Worm (Caenorhabditis elegans) whole organism, L4 larva: Measurements from ENCODE around the gene nas-4.
A peak's percentile ranks its signal among the peaks of the same experiment; 100 is the strongest.

ENCODE experiments used
- F26F4.8 ChIP-seq: fragments of 200-800 bp; sonication (Bioruptor generic); conservative IDR thresholded peaks from 2 replicates; pipeline ENCODE4 v1.3.6; 2022; ENCODE audit warnings: missing genetic modification characterization, missing compliant biosample characterization
- R02D3.7 ChIP-seq: fragments of 150-350 bp; sonication (generic microtip); optimal IDR thresholded peaks from 3 replicates; lab custom pipeline; 2014; ENCODE audit warnings: missing biosample characterization, missing genetic modification characterization
- T20F7.1 ChIP-seq: fragments of 200-800 bp; sonication (Bioruptor generic); optimal IDR thresholded peaks from 2 replicates; lab custom pipeline; 2018; ENCODE audit warnings: mild to moderate bottlenecking, missing genetic modification characterization, missing compliant biosample characterization
- Y75B8A.6 ChIP-seq: fragments of 200-800 bp; sonication (Bioruptor generic); IDR thresholded peaks from 2 replicates; pipeline ENCODE4 v1.3.6; 2022; ENCODE audit warnings: missing genetic modification reagents, missing genetic modification characterization, missing compliant biosample characterization
- ZK337.2 ChIP-seq: fragments of 200-800 bp; sonication (Bioruptor generic); IDR thresholded peaks from 2 replicates; pipeline ENCODE4 v1.3.6; 2022; ENCODE audit warnings: missing genetic modification reagents, missing genetic modification characterization, missing compliant biosample characterization
- attf-4 ChIP-seq: sonication (generic microtip); optimal IDR thresholded peaks from 3 replicates; lab custom pipeline; 2017; ENCODE audit warnings: missing biosample characterization, missing genetic modification characterization
- ceh-20 ChIP-seq: fragments of 200-800 bp; sonication (Bioruptor generic); IDR thresholded peaks from 2 replicates; pipeline ENCODE4 v1.3.6; 2022; ENCODE audit warnings: missing genetic modification reagents, missing genetic modification characterization, missing compliant biosample characterization
- ceh-62 ChIP-seq: sonication (generic microtip); optimal IDR thresholded peaks from 2 replicates; lab custom pipeline; 2017; ENCODE audit warnings: missing biosample characterization, missing genetic modification characterization
- ceh-82 ChIP-seq: sonication (generic microtip); optimal IDR thresholded peaks from 2 replicates; lab custom pipeline; 2017; ENCODE audit warnings: missing biosample characterization, missing genetic modification characterization
- ces-1 ChIP-seq: fragments of 150-350 bp; sonication (generic microtip); optimal IDR thresholded peaks from 4 replicates; lab custom pipeline; 2014; ENCODE audit warnings: missing biosample characterization, missing genetic modification reagents, missing genetic modification characterization
- daf-19 ChIP-seq: fragments of 200-800 bp; sonication (Bioruptor generic); conservative IDR thresholded peaks from 2 replicates; pipeline ENCODE4 v1.3.6; 2022; ENCODE audit warnings: missing genetic modification characterization, missing compliant biosample characterization
- dpl-1 ChIP-seq: fragments of 150-350 bp; optimal IDR thresholded peaks from 2 replicates; lab custom pipeline; 2014; ENCODE audit warnings: missing biosample characterization, missing genetic modification reagents, missing genetic modification characterization
- dve-1 ChIP-seq: sonication (generic microtip); optimal IDR thresholded peaks from 2 replicates; lab custom pipeline; 2017; ENCODE audit warnings: antibody characterized with exemption, mild to moderate bottlenecking, missing genetic modification characterization, missing compliant biosample characterization; ENCODE audit not compliant: insufficient read depth
- egl-27 ChIP-seq: sonication (generic microtip); optimal IDR thresholded peaks from 3 replicates; lab custom pipeline; 2017; ENCODE audit warnings: missing biosample characterization, missing genetic modification reagents, missing genetic modification characterization
- fkh-10 ChIP-seq: fragments of 150-350 bp; optimal IDR thresholded peaks from 2 replicates; lab custom pipeline; 2014; ENCODE audit warnings: missing biosample characterization, missing genetic modification reagents, missing genetic modification characterization
- hlh-11 ChIP-seq: fragments of 200-800 bp; sonication (Bioruptor generic); optimal IDR thresholded peaks from 2 replicates; lab custom pipeline; 2018; ENCODE audit warnings: mild to moderate bottlenecking, missing genetic modification characterization, missing compliant biosample characterization
- hlh-30 ChIP-seq: sonication (generic microtip); optimal IDR thresholded peaks from 2 replicates; lab custom pipeline; 2017; ENCODE audit warnings: antibody characterized with exemption, mild to moderate bottlenecking, missing genetic modification characterization, missing compliant biosample characterization; ENCODE audit not compliant: insufficient read depth
- hmg-1.1 ChIP-seq: fragments of 200-800 bp; sonication (Bioruptor generic); IDR thresholded peaks from 2 replicates; pipeline ENCODE4 v1.3.6; 2022; ENCODE audit warnings: missing genetic modification reagents, missing genetic modification characterization, missing compliant biosample characterization
- lin-1 ChIP-seq: fragments of 200-800 bp; sonication (Bioruptor generic); IDR thresholded peaks from 2 replicates; pipeline ENCODE4 v1.3.6; 2022; ENCODE audit warnings: missing genetic modification reagents, missing genetic modification characterization, missing compliant biosample characterization
- lin-13 ChIP-seq: fragments of 150-350 bp; optimal IDR thresholded peaks from 2 replicates; lab custom pipeline; 2014; ENCODE audit warnings: missing biosample characterization, missing genetic modification reagents, missing genetic modification characterization
- lin-38 ChIP-seq: fragments of 200-800 bp; sonication (Bioruptor generic); IDR thresholded peaks from 2 replicates; pipeline ENCODE4 v1.3.6; 2022; ENCODE audit warnings: missing genetic modification reagents, missing genetic modification characterization, missing compliant biosample characterization
- lin-39 ChIP-seq: fragments of 150-350 bp; optimal IDR thresholded peaks from 2 replicates; lab custom pipeline; 2014; ENCODE audit warnings: missing biosample characterization, missing genetic modification reagents, missing genetic modification characterization
- lsy-2 ChIP-seq, 2 experiments: fragments of 150-350 bp in 1 of 2; sonication (generic microtip) in 1 of 2; optimal IDR thresholded peaks; 2 replicates each; lab custom pipeline; 2014 to 2017; ENCODE audit warnings: missing biosample characterization in 2 of 2, missing genetic modification characterization in 2 of 2
- madf-9 ChIP-seq: fragments of 200-800 bp; sonication (Bioruptor generic); conservative IDR thresholded peaks from 2 replicates; pipeline ENCODE4 v1.3.6; 2022; ENCODE audit warnings: missing genetic modification reagents, missing genetic modification characterization, missing compliant biosample characterization
- mdl-1 ChIP-seq, 2 experiments: fragments of 150-350 bp in 1 of 2; sonication (generic microtip) in 1 of 2; optimal IDR thresholded peaks; 2 replicates each; lab custom pipeline; 2014 to 2017; ENCODE audit warnings: missing biosample characterization in 2 of 2, missing genetic modification characterization in 2 of 2
- mdt-29 ChIP-seq: fragments of 200-800 bp; sonication (Bioruptor generic); IDR thresholded peaks from 2 replicates; pipeline ENCODE4 v1.3.6; 2022; ENCODE audit warnings: missing genetic modification reagents, missing genetic modification characterization, missing compliant biosample characterization
- mep-1 ChIP-seq: fragments of 150-350 bp; sonication (generic microtip); optimal IDR thresholded peaks from 3 replicates; lab custom pipeline; 2014; ENCODE audit warnings: missing biosample characterization, missing genetic modification characterization
- mes-2 ChIP-seq: sonication (generic microtip); optimal IDR thresholded peaks from 2 replicates; lab custom pipeline; 2016; ENCODE audit warnings: missing genotype, mild to moderate bottlenecking, missing genetic modification characterization, missing compliant biosample characterization; ENCODE audit not compliant: poor library complexity, severe bottlenecking
- mxl-3 ChIP-seq: fragments of 200-800 bp; sonication (Bioruptor generic); optimal IDR thresholded peaks from 2 replicates; lab custom pipeline; 2018; ENCODE audit warnings: mild to moderate bottlenecking, missing genetic modification characterization, missing compliant biosample characterization
- nhr-10 ChIP-seq: fragments of 150-350 bp; optimal IDR thresholded peaks from 2 replicates; lab custom pipeline; 2014; ENCODE audit warnings: missing biosample characterization, missing genetic modification characterization
- nhr-11 ChIP-seq: fragments of 150-350 bp; optimal IDR thresholded peaks from 2 replicates; lab custom pipeline; 2014; ENCODE audit warnings: missing biosample characterization, missing genetic modification characterization
- nhr-237 ChIP-seq: sonication (generic microtip); optimal IDR thresholded peaks from 2 replicates; lab custom pipeline; 2017; ENCODE audit warnings: missing biosample characterization, missing genetic modification characterization
- nhr-25 ChIP-seq: sonication (generic microtip); optimal IDR thresholded peaks from 2 replicates; lab custom pipeline; 2017; ENCODE audit warnings: missing genetic modification characterization, mild to moderate bottlenecking, missing compliant biosample characterization, antibody characterized with exemption, moderate library complexity, borderline replicate concordance; ENCODE audit not compliant: insufficient read depth
- nhr-28 ChIP-seq: fragments of 150-350 bp; optimal IDR thresholded peaks from 2 replicates; lab custom pipeline; 2014; ENCODE audit warnings: missing biosample characterization, missing genetic modification characterization
- nhr-41 ChIP-seq: fragments of 200-800 bp; sonication (Bioruptor generic); IDR thresholded peaks from 2 replicates; pipeline ENCODE4 v1.3.6; 2022; ENCODE audit warnings: missing genetic modification reagents, missing genetic modification characterization, missing compliant biosample characterization
- nhr-6 ChIP-seq: fragments of 150-350 bp; optimal IDR thresholded peaks from 2 replicates; lab custom pipeline; 2014; ENCODE audit warnings: missing biosample characterization, missing genetic modification characterization
- nhr-76 ChIP-seq: fragments of 150-350 bp; optimal IDR thresholded peaks from 2 replicates; lab custom pipeline; 2014; ENCODE audit warnings: missing biosample characterization, missing genetic modification characterization
- php-3 ChIP-seq: fragments of 200-800 bp; sonication (Bioruptor generic); IDR thresholded peaks from 2 replicates; pipeline ENCODE4 v1.3.6; 2022; ENCODE audit warnings: missing genetic modification reagents, missing genetic modification characterization, missing compliant biosample characterization
- saeg-2 ChIP-seq: fragments of 200-800 bp; sonication (Bioruptor generic); IDR thresholded peaks from 2 replicates; pipeline ENCODE4 v1.3.6; 2022; ENCODE audit warnings: missing genetic modification reagents, missing genetic modification characterization, missing compliant biosample characterization
- sdz-12 ChIP-seq: fragments of 200-800 bp; sonication (Bioruptor generic); optimal IDR thresholded peaks from 2 replicates; lab custom pipeline; 2018; ENCODE audit warnings: mild to moderate bottlenecking, missing genetic modification characterization, missing compliant biosample characterization
- set-16 ChIP-seq: fragments of 200-800 bp; sonication (Bioruptor generic); IDR thresholded peaks from 2 replicates; pipeline ENCODE4 v1.3.6; 2022; ENCODE audit warnings: missing genetic modification reagents, missing genetic modification characterization, missing compliant biosample characterization
- snpc-1.2 ChIP-seq: fragments of 200-800 bp; sonication (Bioruptor generic); IDR thresholded peaks from 2 replicates; pipeline ENCODE4 v1.3.6; 2022; ENCODE audit warnings: missing genetic modification reagents, missing genetic modification characterization, missing compliant biosample characterization
- spr-3 ChIP-seq: fragments of 200-800 bp; sonication (Bioruptor generic); optimal IDR thresholded peaks from 2 replicates; lab custom pipeline; 2018; ENCODE audit warnings: mild to moderate bottlenecking, missing genetic modification characterization, missing compliant biosample characterization
- unc-130 ChIP-seq: sonication (generic microtip); optimal IDR thresholded peaks from 2 replicates; lab custom pipeline; 2016; ENCODE audit warnings: missing genetic modification reagents, missing genetic modification characterization, missing compliant biosample characterization
- unc-62 ChIP-seq, 3 experiments: fragments of 150-350 bp in 1 of 3; sonication (generic microtip); optimal IDR thresholded peaks in 2 of 3; peaks in 1 of 3; 1 replicate in 1 of 3; 2 replicates in 2 of 3; lab custom pipeline; 2014 to 2017; ENCODE audit warnings: missing biosample characterization in 3 of 3, missing genetic modification characterization in 3 of 3, missing genetic modification reagents in 3 of 3, missing genotype in 1 of 3
- zag-1 ChIP-seq: fragments of 150-350 bp; optimal IDR thresholded peaks from 2 replicates; lab custom pipeline; 2014; ENCODE audit warnings: missing biosample characterization, missing genetic modification characterization
- zip-11 ChIP-seq: fragments of 200-800 bp; sonication (Bioruptor generic); IDR thresholded peaks from 2 replicates; pipeline ENCODE4 v1.3.6; 2022; ENCODE audit warnings: missing genetic modification characterization, missing compliant biosample characterization
- ztf-11 ChIP-seq: fragments of 150-350 bp; optimal IDR thresholded peaks from 2 replicates; lab custom pipeline; 2014; ENCODE audit warnings: missing biosample characterization, missing genetic modification characterization

nas-4 gene

ce11 chrIII:6422721-6423120 lies 7.3 kb upstream of the nas-4 start (continued):
- TF ChIP-seq attf-4 (tag; lab: Kevin White, UChicago) (no peak), mdt-29 (GFP tag; lab: Robert Waterston, UW) (0 out of 2 replicates have a peak, but pooled peaks have one; percentile 24), hlh-30 (tag; lab: Kevin White, UChicago) (peak; percentile 86), ceh-20 (GFP tag; lab: Robert Waterston, UW) (0 out of 2 replicates have a peak, but pooled peaks have one; percentile 24), zag-1 (no peak), nhr-11 (no peak), sdz-12 (GFP tag; lab: Kevin White, UChicago) (no peak), snpc-1.2 (GFP tag; lab: Robert Waterston, UW) (no peak), nhr-6 (tag; lab: Kevin White, UChicago) (no peak), php-3 (peak; percentile 19; the same call in 1 of the 2 replicates), hlh-11 (tag; lab: Kevin White, UChicago) (peak; percentile 40), mes-2 (tag; lab: Kevin White, UChicago) (no peak), lin-39 (tag; lab: Kevin White, UChicago) (no peak)

- peak; percentile 86 for TF ChIP-seq mxl-3 (GFP tag; lab: Kevin White, UChicago)
- TF ChIP-seq nhr-28 (tag; lab: Kevin White, UChicago) = peak; percentile 95
- TF ChIP-seq lin-38 (GFP tag; lab: Robert Waterston, UW) = no peak
- peak; percentile 37 for TF ChIP-seq mep-1
- no peak for TF ChIP-seq unc-130 (GFP tag; lab: Kevin White, UChicago)
- TF ChIP-seq nhr-25 (tag; lab: Kevin White, UChicago) = no peak
- no peak for TF ChIP-seq nhr-237 (tag; lab: Kevin White, UChicago)
- no peak for TF ChIP-seq F26F4.8
- TF ChIP-seq fkh-10 (GFP tag; lab: Kevin White, UChicago) = no peak
- no peak for TF ChIP-seq T20F7.1 (GFP tag; lab: Kevin White, UChicago)
- TF ChIP-seq madf-9 = no peak
- TF ChIP-seq dpl-1 (GFP tag; lab: Kevin White, UChicago) = no peak
- no peak for TF ChIP-seq daf-19 (GFP tag; lab: Robert Waterston, UW)
- TF ChIP-seq nhr-10 (tag; lab: Kevin White, UChicago) = no peak
- TF ChIP-seq lin-1 = 0 out of 2 replicates have a peak, but pooled peaks have one; percentile 15
- no peak for TF ChIP-seq lsy-2 (tag; optimal IDR thresholded peaks at IDR 0.05; lab: Kevin White, UChicago)
- no peak for TF ChIP-seq set-16 (GFP tag; lab: Robert Waterston, UW)
- no peak for TF ChIP-seq zip-11 (GFP tag; lab: Robert Waterston, UW)
- no peak for TF ChIP-seq nhr-41 (GFP tag; lab: Robert Waterston, UW)
- TF ChIP-seq lin-13 = no peak
- TF ChIP-seq ZK337.2 (GFP tag; lab: Robert Waterston, UW) = no peak
- TF ChIP-seq R02D3.7 = no peak
- peak; percentile 82 for TF ChIP-seq hlh-11 (tag; lab: Kevin White, UChicago)
- TF ChIP-seq Y75B8A.6 (GFP tag; lab: Robert Waterston, UW) = peak; percentile 32; the same call in 1 of the 2 replicates
- TF ChIP-seq hlh-30 (tag; lab: Kevin White, UChicago) = peak; percentile 82
- peak; percentile 84 for TF ChIP-seq dve-1 (tag; lab: Kevin White, UChicago)
- TF ChIP-seq unc-62 (GFP tag; optimal IDR thresholded peaks at IDR 0.05 in 1 of 2; lab: Kevin White, UChicago) = peak in 1 of 2 experiments; percentile 83
- no peak for TF ChIP-seq unc-62 (tag; optimal IDR thresholded peaks at IDR 0.05; lab: Kevin White, UChicago)
- TF ChIP-seq ceh-62 (tag; lab: Kevin White, UChicago) = no peak
- TF ChIP-seq ceh-82 (tag; lab: Kevin White, UChicago) = no peak
- TF ChIP-seq saeg-2 = no peak
- TF ChIP-seq nhr-76 (tag; lab: Kevin White, UChicago) = no peak
- TF ChIP-seq spr-3 = no peak
- peak; percentile 60; the same call in 1 of the 2 replicates for TF ChIP-seq hmg-1.1 (GFP tag; lab: Robert Waterston, UW)
- TF ChIP-seq egl-27 (tag; lab: Kevin White, UChicago) = no peak
- peak; percentile 31; the same call in 1 of the 2 replicates for TF ChIP-seq ceh-20 (GFP tag; lab: Robert Waterston, UW)
- peak; percentile 31 to 76 for TF ChIP-seq mdl-1 (tag; optimal IDR thresholded peaks at IDR 0.05; lab: Kevin White, UChicago)
- no peak for TF ChIP-seq ces-1 (GFP tag; lab: Kevin White, UChicago)
- no peak for TF ChIP-seq ztf-11 (tag; lab: Kevin White, UChicago)
These were observed 6.6 kb upstream of the nas-4 start for ce11 chrIII:6421973-6422511.
